Worm (Caenorhabditis elegans) whole organism, late embryonic: Measurements from ENCODE around the gene srh-149.

ENCODE experiments used
- ceh-18 ChIP-seq: sonication (generic microtip); optimal IDR thresholded peaks from 2 replicates; lab custom pipeline; 2016; ENCODE audit warnings: missing genetic modification characterization, missing compliant biosample characterization
- ceh-19 ChIP-seq: fragments of 200-800 bp; sonication (Bioruptor generic); optimal IDR thresholded peaks from 2 replicates; lab custom pipeline; 2018; ENCODE audit warnings: mild to moderate bottlenecking, missing genetic modification characterization, missing compliant biosample characterization
- ceh-2 ChIP-seq: sonication (generic microtip); optimal IDR thresholded peaks from 2 replicates; lab custom pipeline; 2016; ENCODE audit warnings: missing genotype, missing genetic modification characterization, missing compliant biosample characterization
- dmd-4 ChIP-seq: sonication (generic microtip); optimal IDR thresholded peaks from 2 replicates; lab custom pipeline; 2016; ENCODE audit warnings: borderline replicate concordance, missing genetic modification characterization, missing compliant biosample characterization
- hlh-8 ChIP-seq: sonication (generic microtip); optimal IDR thresholded peaks from 2 replicates; lab custom pipeline; 2016; ENCODE audit warnings: missing genotype, missing genetic modification characterization, missing compliant biosample characterization
- nfya-1 ChIP-seq: sonication (generic microtip); optimal IDR thresholded peaks from 2 replicates; lab custom pipeline; 2017; ENCODE audit warnings: missing genetic modification characterization, mild to moderate bottlenecking, missing compliant biosample characterization, antibody characterized with exemption, moderate library complexity
- npax-4 ChIP-seq: sonication (generic microtip); optimal IDR thresholded peaks from 2 replicates; lab custom pipeline; 2016; ENCODE audit warnings: missing genetic modification characterization, missing compliant biosample characterization
- pat-9 ChIP-seq: fragments of 200-800 bp; sonication (Bioruptor generic); optimal IDR thresholded peaks from 2 replicates; lab custom pipeline; 2018; ENCODE audit warnings: mild to moderate bottlenecking, missing genetic modification characterization, moderate library complexity, missing compliant biosample characterization
- pha-4 ChIP-seq: fragments of 150-350 bp; optimal IDR thresholded peaks from 2 replicates; lab custom pipeline; 2018; ENCODE audit warnings: missing biosample characterization, missing genetic modification reagents, missing genetic modification characterization
- syd-9 ChIP-seq: sonication (generic microtip); optimal IDR thresholded peaks from 2 replicates; lab custom pipeline; 2016; ENCODE audit warnings: mild to moderate bottlenecking, missing genetic modification characterization, moderate library complexity, missing compliant biosample characterization
- unc-55 ChIP-seq: sonication (generic microtip); optimal IDR thresholded peaks from 2 replicates; lab custom pipeline; 2017; ENCODE audit warnings: missing biosample characterization, missing genetic modification reagents, missing genetic modification characterization

ce11 chrV:15810446-15810845 is 30.5 kb downstream of the srh-149 start, which contains the start of gene F54B8.1:
- TF ChIP-seq ceh-2 (tag; lab: Kevin White, UChicago) (no peak), npax-4 (no peak), ceh-18 (tag; lab: Kevin White, UChicago) (no peak), dmd-4 (tag; lab: Kevin White, UChicago) (no peak), pha-4 (no peak), ceh-19 (no peak), nfya-1 (tag; lab: Kevin White, UChicago) (no peak), syd-9 (tag; lab: Kevin White, UChicago) (no peak), hlh-8 (no peak), unc-55 (GFP tag; lab: Kevin White, UChicago) (no peak), pat-9 (tag; lab: Kevin White, UChicago) (no peak)
